Fruit fly (Drosophila melanogaster): ENCODE measurements around the gene CG15042.

CG15042 gene

DNA sequence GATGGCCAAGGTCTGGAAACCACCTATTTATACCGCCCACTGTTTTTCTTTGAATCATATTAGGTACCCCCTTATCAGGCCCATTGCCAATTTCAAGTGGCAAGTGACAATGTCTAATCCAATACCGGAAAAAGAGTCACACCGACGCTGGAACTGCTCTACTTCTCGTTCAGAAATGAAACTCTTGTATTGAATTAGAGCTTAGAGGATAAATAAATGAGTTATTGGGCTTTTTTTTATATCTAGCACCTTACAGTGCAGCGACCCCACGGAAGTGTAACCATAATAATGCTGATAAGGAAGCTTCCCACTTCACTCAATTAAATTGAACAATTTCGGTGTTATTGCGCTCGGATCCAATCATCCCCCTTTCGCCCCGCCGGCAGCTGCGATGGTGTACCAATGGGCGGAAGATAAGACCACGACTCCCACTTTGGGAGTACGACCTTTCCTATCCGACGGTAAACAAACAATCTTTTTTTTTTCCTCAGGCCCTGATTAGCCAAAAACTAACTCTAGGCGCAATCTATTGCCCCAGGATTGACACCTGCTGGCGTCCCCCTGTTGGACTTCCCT is 33.8 kb downstream of the CG15042 start, which contains the start of gene CG15043 (continued):
- no peak for TF ChIP-seq br (optimal IDR thresholded peaks at IDR 0.05)
- TF ChIP-seq CG9932 (GFP tag; IDR thresholded peaks at IDR 0.05): peak; percentile 54
- TF ChIP-seq Hr51 (GFP tag; optimal IDR thresholded peaks at IDR 0.05): no peak
- TF ChIP-seq ara (GFP tag; IDR thresholded peaks at IDR 0.05): no peak
- TF ChIP-seq tll (GFP tag; optimal IDR thresholded peaks at IDR 0.05): no peak
- TF ChIP-seq cato (GFP tag; optimal IDR thresholded peaks at IDR 0.05; ENCODE audit: borderline replicate concordance): no peak
- TF ChIP-seq Dll (GFP tag; IDR thresholded peaks at IDR 0.05; ENCODE audit: partially characterized antibody): no peak
- TF ChIP-seq D19A (tag; optimal IDR thresholded peaks at IDR 0.05): peak; percentile 84
- peak; percentile 61 for TF ChIP-seq CG12769 (tag; optimal IDR thresholded peaks at IDR 0.05)
- peak; percentile 42; the same call in 1 of the 2 replicates for TF ChIP-seq lmd (GFP tag; IDR thresholded peaks at IDR 0.05)
- no peak for TF ChIP-seq CG9876 (GFP tag; optimal IDR thresholded peaks at IDR 0.05)
- TF ChIP-seq sc (optimal IDR thresholded peaks at IDR 0.05): no peak
- TF ChIP-seq sc (GFP tag; optimal IDR thresholded peaks at IDR 0.05): no peak
- no peak for TF ChIP-seq p53 (GFP tag; optimal IDR thresholded peaks at IDR 0.05)
- no peak for TF ChIP-seq CG7745 (tag; optimal IDR thresholded peaks at IDR 0.05)
- no peak for TF ChIP-seq z (GFP tag; IDR thresholded peaks at IDR 0.05)
- TF ChIP-seq HLH4C (GFP tag; IDR thresholded peaks at IDR 0.05; ENCODE audit: partially characterized antibody): no peak
- TF ChIP-seq fu2 (GFP tag; optimal IDR thresholded peaks at IDR 0.05): peak; percentile 9
- no peak for TF ChIP-seq Nf-YA (GFP tag; IDR thresholded peaks at IDR 0.05)
- no peak for TF ChIP-seq CG17612 (GFP tag; IDR thresholded peaks at IDR 0.05)
- peak; percentile 18 for TF ChIP-seq NK7.1 (GFP tag; optimal IDR thresholded peaks at IDR 0.05)
- TF ChIP-seq klu (GFP tag; IDR thresholded peaks at IDR 0.05): 0 out of 2 replicates have a peak, but pooled peaks have one; percentile 14
- no peak for TF ChIP-seq CG15073 (GFP tag; optimal IDR thresholded peaks at IDR 0.05)
- no peak for TF ChIP-seq CG17802 (tag; optimal IDR thresholded peaks at IDR 0.05)
- no peak for TF ChIP-seq CG30020 (tag; optimal IDR thresholded peaks at IDR 0.05)
- no peak for TF ChIP-seq dimm (GFP tag; IDR thresholded peaks at IDR 0.05)
- no peak for TF ChIP-seq nerfin-1 (tag; optimal IDR thresholded peaks at IDR 0.05)
- peak; percentile 19 for TF ChIP-seq Hsf (GFP tag; optimal IDR thresholded peaks at IDR 0.05)
- no peak for TF ChIP-seq ems (GFP tag; optimal IDR thresholded peaks at IDR 0.05)
- no peak for TF ChIP-seq Bdp1 (GFP tag; optimal IDR thresholded peaks at IDR 0.05)
- no peak for TF ChIP-seq Lim3 (GFP tag; IDR thresholded peaks at IDR 0.05)
- TF ChIP-seq pzg (GFP tag; optimal IDR thresholded peaks at IDR 0.05): no peak
- no peak for TF ChIP-seq HLHmδ (GFP tag; optimal IDR thresholded peaks at IDR 0.05)
- TF ChIP-seq sob (GFP tag; IDR thresholded peaks at IDR 0.05): no peak
- TF ChIP-seq Hey (tag; optimal IDR thresholded peaks at IDR 0.05): peak; percentile 76
- TF ChIP-seq NFAT (GFP tag; IDR thresholded peaks at IDR 0.05): peak; percentile 36; the same call in 1 of the 2 replicates
- TF ChIP-seq ind (GFP tag; optimal IDR thresholded peaks at IDR 0.05): peak; percentile 32
- TF ChIP-seq corto (GFP tag; optimal IDR thresholded peaks at IDR 0.05): no peak
- TF ChIP-seq CG4730 (GFP tag; IDR thresholded peaks at IDR 0.05): peak; percentile 39
- peak; percentile 23 for TF ChIP-seq grau (tag; optimal IDR thresholded peaks at IDR 0.05)
- no peak for TF ChIP-seq unpg (GFP tag; optimal IDR thresholded peaks at IDR 0.05)
- no peak for TF ChIP-seq Side (GFP tag; optimal IDR thresholded peaks at IDR 0.05)
- TF ChIP-seq CG10543 (GFP tag; optimal IDR thresholded peaks at IDR 0.05): no peak
- TF ChIP-seq dmrt11E (tag; optimal IDR thresholded peaks at IDR 0.05): no peak
- no peak for TF ChIP-seq kah (GFP tag; optimal IDR thresholded peaks at IDR 0.05)
- TF ChIP-seq E2f1 (GFP tag; IDR thresholded peaks at IDR 0.05): peak; percentile 49; the same call in 1 of the 2 replicates
- TF ChIP-seq dati (GFP tag; IDR thresholded peaks at IDR 0.05): no peak
- TF ChIP-seq aop (GFP tag; IDR thresholded peaks at IDR 0.05): no peak
- no peak for TF ChIP-seq CG12236 (GFP tag; optimal IDR thresholded peaks at IDR 0.05)
- 0 out of 3 replicates have a peak, but pooled peaks have one; percentile 10 for TF ChIP-seq CG11560 (tag; IDR thresholded peaks at IDR 0.05)
- TF ChIP-seq sima (GFP tag; optimal IDR thresholded peaks at IDR 0.05): no peak
